Worm (Caenorhabditis elegans) whole organism, L4 larva: Measurements from ENCODE around the gene prx-5.

Experiments
- D1046.2 ChIP-seq: fragments of 200-800 bp; sonication (Bioruptor generic); IDR thresholded peaks from 2 replicates; pipeline ENCODE4 v1.3.6; 2022; ENCODE audit warnings: missing genetic modification characterization, missing compliant biosample characterization
- R02D3.7 ChIP-seq: fragments of 150-350 bp; sonication (generic microtip); optimal IDR thresholded peaks from 3 replicates; lab custom pipeline; 2014; ENCODE audit warnings: missing biosample characterization, missing genetic modification characterization
- T26A8.4 ChIP-seq: fragments of 200-800 bp; sonication (Bioruptor generic); IDR thresholded peaks from 2 replicates; pipeline ENCODE4 v1.3.6; 2022; ENCODE audit warnings: missing genetic modification characterization, missing compliant biosample characterization
- Y105C5A.15 ChIP-seq: fragments of 200-800 bp; sonication (Bioruptor generic); IDR thresholded peaks from 2 replicates; pipeline ENCODE4 v1.3.6; 2022; ENCODE audit warnings: missing genetic modification characterization, missing compliant biosample characterization
- Y48G9A.11 ChIP-seq: fragments of 200-800 bp; sonication (Bioruptor generic); IDR thresholded peaks from 2 replicates; pipeline ENCODE4 v1.3.6; 2022; ENCODE audit warnings: missing genetic modification reagents, missing genetic modification characterization, missing compliant biosample characterization
- aly-2 ChIP-seq: sonication (generic microtip); optimal IDR thresholded peaks from 2 replicates; lab custom pipeline; 2018; ENCODE audit warnings: missing biosample characterization, missing genetic modification characterization
- ama-1 ChIP-seq: fragments of 150-350 bp; optimal IDR thresholded peaks from 2 replicates; lab custom pipeline; 2014; ENCODE audit warnings: inconsistent platforms, mixed read lengths
- ceh-20 ChIP-seq: fragments of 200-800 bp; sonication (Bioruptor generic); IDR thresholded peaks from 2 replicates; pipeline ENCODE4 v1.3.6; 2022; ENCODE audit warnings: missing genetic modification reagents, missing genetic modification characterization, missing compliant biosample characterization
- ceh-28 ChIP-seq: fragments of 150-350 bp; optimal IDR thresholded peaks from 2 replicates; lab custom pipeline; 2014; ENCODE audit warnings: missing biosample characterization, missing genetic modification reagents, missing genetic modification characterization
- ceh-44 ChIP-seq: fragments of 200-800 bp; sonication (Bioruptor generic); IDR thresholded peaks from 2 replicates; pipeline ENCODE4 v1.3.6; 2022; ENCODE audit warnings: missing genetic modification reagents, missing genetic modification characterization, missing compliant biosample characterization
- cey-2 ChIP-seq: sonication (generic microtip); optimal IDR thresholded peaks from 3 replicates; lab custom pipeline; 2017; ENCODE audit warnings: missing genetic modification characterization, mild to moderate bottlenecking, missing compliant biosample characterization, antibody characterized with exemption, borderline replicate concordance; ENCODE audit not compliant: insufficient read depth
- daf-12 ChIP-seq: fragments of 150-350 bp; optimal IDR thresholded peaks from 2 replicates; lab custom pipeline; 2014; ENCODE audit warnings: missing biosample characterization, missing genetic modification reagents, missing genetic modification characterization
- daf-8 ChIP-seq: fragments of 200-800 bp; sonication (Bioruptor generic); IDR thresholded peaks from 2 replicates; pipeline ENCODE4 v1.3.6; 2022; ENCODE audit warnings: missing genetic modification characterization, missing compliant biosample characterization
- dpl-1 ChIP-seq: fragments of 150-350 bp; optimal IDR thresholded peaks from 2 replicates; lab custom pipeline; 2014; ENCODE audit warnings: missing biosample characterization, missing genetic modification reagents, missing genetic modification characterization
- dve-1 ChIP-seq: sonication (generic microtip); optimal IDR thresholded peaks from 2 replicates; lab custom pipeline; 2017; ENCODE audit warnings: antibody characterized with exemption, mild to moderate bottlenecking, missing genetic modification characterization, missing compliant biosample characterization; ENCODE audit not compliant: insufficient read depth
- egl-43 ChIP-seq: fragments of 200-800 bp; sonication (Bioruptor generic); IDR thresholded peaks from 2 replicates; pipeline ENCODE4 v1.3.6; 2022; ENCODE audit warnings: missing genetic modification reagents, missing genetic modification characterization, missing compliant biosample characterization
- gei-8 ChIP-seq: fragments of 200-800 bp; sonication (Bioruptor generic); optimal IDR thresholded peaks from 2 replicates; lab custom pipeline; 2018; ENCODE audit warnings: mild to moderate bottlenecking, missing genetic modification characterization, missing compliant biosample characterization
- hif-1 ChIP-seq, 2 experiments: sonication (generic microtip); optimal IDR thresholded peaks; 2 replicates each; lab custom pipeline; 2016 to 2017; ENCODE audit warnings: missing compliant biosample characterization in 2 of 2, missing genetic modification characterization in 2 of 2, missing genetic modification reagents in 2 of 2, missing genotype in 2 of 2, mild to moderate bottlenecking in 1 of 2
- hlh-11 ChIP-seq: fragments of 200-800 bp; sonication (Bioruptor generic); optimal IDR thresholded peaks from 2 replicates; lab custom pipeline; 2018; ENCODE audit warnings: mild to moderate bottlenecking, missing genetic modification characterization, missing compliant biosample characterization
- hlh-30 ChIP-seq: sonication (generic microtip); optimal IDR thresholded peaks from 2 replicates; lab custom pipeline; 2017; ENCODE audit warnings: antibody characterized with exemption, mild to moderate bottlenecking, missing genetic modification characterization, missing compliant biosample characterization; ENCODE audit not compliant: insufficient read depth
- hmg-1.1 ChIP-seq: fragments of 200-800 bp; sonication (Bioruptor generic); IDR thresholded peaks from 2 replicates; pipeline ENCODE4 v1.3.6; 2022; ENCODE audit warnings: missing genetic modification reagents, missing genetic modification characterization, missing compliant biosample characterization
- lim-7 ChIP-seq: fragments of 200-800 bp; sonication (Bioruptor generic); IDR thresholded peaks from 2 replicates; pipeline ENCODE4 v1.3.6; 2022; ENCODE audit warnings: missing genetic modification characterization, missing compliant biosample characterization
- lin-15B ChIP-seq: fragments of 150-350 bp; sonication (generic microtip); optimal IDR thresholded peaks from 3 replicates; lab custom pipeline; 2014; ENCODE audit warnings: missing biosample characterization, missing genetic modification characterization
- lin-38 ChIP-seq: fragments of 200-800 bp; sonication (Bioruptor generic); IDR thresholded peaks from 2 replicates; pipeline ENCODE4 v1.3.6; 2022; ENCODE audit warnings: missing genetic modification reagents, missing genetic modification characterization, missing compliant biosample characterization
- lsy-2 ChIP-seq, 2 experiments: fragments of 150-350 bp in 1 of 2; sonication (generic microtip) in 1 of 2; optimal IDR thresholded peaks; 2 replicates each; lab custom pipeline; 2014 to 2017; ENCODE audit warnings: missing biosample characterization in 2 of 2, missing genetic modification characterization in 2 of 2
- mdl-1 ChIP-seq, 2 experiments: fragments of 150-350 bp in 1 of 2; sonication (generic microtip) in 1 of 2; optimal IDR thresholded peaks; 2 replicates each; lab custom pipeline; 2014 to 2017; ENCODE audit warnings: missing biosample characterization in 2 of 2, missing genetic modification characterization in 2 of 2
- mep-1 ChIP-seq: fragments of 150-350 bp; sonication (generic microtip); optimal IDR thresholded peaks from 3 replicates; lab custom pipeline; 2014; ENCODE audit warnings: missing biosample characterization, missing genetic modification characterization
- mes-2 ChIP-seq: sonication (generic microtip); optimal IDR thresholded peaks from 2 replicates; lab custom pipeline; 2016; ENCODE audit warnings: missing genotype, mild to moderate bottlenecking, missing genetic modification characterization, missing compliant biosample characterization; ENCODE audit not compliant: poor library complexity, severe bottlenecking
- mxl-2 ChIP-seq: fragments of 200-800 bp; sonication (Bioruptor generic); conservative IDR thresholded peaks from 2 replicates; pipeline ENCODE4 v1.3.6; 2022; ENCODE audit warnings: missing genetic modification reagents, missing genetic modification characterization, missing compliant biosample characterization
- nhr-111 ChIP-seq: fragments of 200-800 bp; sonication (Bioruptor generic); optimal IDR thresholded peaks from 2 replicates; lab custom pipeline; 2018; ENCODE audit warnings: mild to moderate bottlenecking, missing genetic modification characterization, missing compliant biosample characterization
- nhr-28 ChIP-seq: fragments of 150-350 bp; optimal IDR thresholded peaks from 2 replicates; lab custom pipeline; 2014; ENCODE audit warnings: missing biosample characterization, missing genetic modification characterization
- nhr-48 ChIP-seq: sonication (generic microtip); optimal IDR thresholded peaks from 2 replicates; lab custom pipeline; 2016; ENCODE audit warnings: mild to moderate bottlenecking, missing genetic modification characterization, missing compliant biosample characterization
- nhr-76 ChIP-seq: fragments of 150-350 bp; optimal IDR thresholded peaks from 2 replicates; lab custom pipeline; 2014; ENCODE audit warnings: missing biosample characterization, missing genetic modification characterization
- rbr-2 ChIP-seq: sonication (generic microtip); optimal IDR thresholded peaks from 2 replicates; lab custom pipeline; 2016; ENCODE audit warnings: missing genotype, missing genetic modification characterization, missing compliant biosample characterization
- saeg-2 ChIP-seq: fragments of 200-800 bp; sonication (Bioruptor generic); IDR thresholded peaks from 2 replicates; pipeline ENCODE4 v1.3.6; 2022; ENCODE audit warnings: missing genetic modification reagents, missing genetic modification characterization, missing compliant biosample characterization
- sdz-12 ChIP-seq: fragments of 200-800 bp; sonication (Bioruptor generic); optimal IDR thresholded peaks from 2 replicates; lab custom pipeline; 2018; ENCODE audit warnings: mild to moderate bottlenecking, missing genetic modification characterization, missing compliant biosample characterization
- spr-1 ChIP-seq: sonication (generic microtip); optimal IDR thresholded peaks from 2 replicates; lab custom pipeline; 2016; ENCODE audit warnings: mild to moderate bottlenecking, missing genetic modification characterization, missing compliant biosample characterization
- spr-3 ChIP-seq: fragments of 200-800 bp; sonication (Bioruptor generic); optimal IDR thresholded peaks from 2 replicates; lab custom pipeline; 2018; ENCODE audit warnings: mild to moderate bottlenecking, missing genetic modification characterization, missing compliant biosample characterization
- tra-1 ChIP-seq: fragments of 200-800 bp; sonication (Bioruptor generic); IDR thresholded peaks from 2 replicates; pipeline ENCODE4 v1.3.6; 2022; ENCODE audit warnings: missing genetic modification reagents, missing genetic modification characterization, missing compliant biosample characterization
- unc-130 ChIP-seq: sonication (generic microtip); optimal IDR thresholded peaks from 2 replicates; lab custom pipeline; 2016; ENCODE audit warnings: missing genetic modification reagents, missing genetic modification characterization, missing compliant biosample characterization
- unc-62 ChIP-seq, 3 experiments: fragments of 150-350 bp in 1 of 3; sonication (generic microtip); optimal IDR thresholded peaks in 2 of 3; peaks in 1 of 3; 1 replicate in 1 of 3; 2 replicates in 2 of 3; lab custom pipeline; 2014 to 2017; ENCODE audit warnings: missing biosample characterization in 3 of 3, missing genetic modification characterization in 3 of 3, missing genetic modification reagents in 3 of 3, missing genotype in 1 of 3
- zag-1 ChIP-seq: fragments of 150-350 bp; optimal IDR thresholded peaks from 2 replicates; lab custom pipeline; 2014; ENCODE audit warnings: missing biosample characterization, missing genetic modification characterization
- zfp-2 ChIP-seq: sonication (generic microtip); optimal IDR thresholded peaks from 2 replicates; lab custom pipeline; 2016; ENCODE audit warnings: mild to moderate bottlenecking, missing genetic modification characterization, missing compliant biosample characterization
- ztf-11 ChIP-seq: fragments of 150-350 bp; optimal IDR thresholded peaks from 2 replicates; lab custom pipeline; 2014; ENCODE audit warnings: missing biosample characterization, missing genetic modification characterization

prx-5 gene

ce11 chrII:8716231-8716878 lies 11.7 kb downstream of the prx-5 start, which contains the start of the genes cyn-11 and T01B7.5:
Gene cyn-11 (minus strand): TSS chrII:8716281.
Gene T01B7.5 (plus strand): TSS chrII:8716828.
- no peak for TF ChIP-seq rbr-2
- no peak for TF ChIP-seq D1046.2 (GFP tag; lab: Robert Waterston, UW)
- peak in 1 of 2 experiments; percentile 55 for TF ChIP-seq lsy-2 (tag; optimal IDR thresholded peaks at IDR 0.05; lab: Kevin White, UChicago)
- peak; percentile 12 for TF ChIP-seq hlh-11
- TF ChIP-seq aly-2 (tag; lab: Kevin White, UChicago), result no peak
- no peak for TF ChIP-seq dve-1 (tag; lab: Kevin White, UChicago)
- peak; percentile 56 for TF ChIP-seq mes-2 (tag; lab: Kevin White, UChicago)
- peak; percentile 1 for TF ChIP-seq hlh-30 (tag; lab: Kevin White, UChicago)
- TF ChIP-seq nhr-28 (tag; lab: Kevin White, UChicago), result peak; percentile 18
- TF ChIP-seq ceh-28 (tag; lab: Kevin White, UChicago), result no peak
- peak; percentile 32; the same call in 1 of the 2 replicates for TF ChIP-seq lin-38 (GFP tag; lab: Robert Waterston, UW)
- TF ChIP-seq mep-1 (tag; lab: Kevin White, UChicago), result peak; percentile 39
- no peak for TF ChIP-seq ama-1
- TF ChIP-seq cey-2 (tag; lab: Kevin White, UChicago), result no peak
- TF ChIP-seq zfp-2 (tag; lab: Kevin White, UChicago), result no peak
- TF ChIP-seq dpl-1 (GFP tag; lab: Kevin White, UChicago), result peak; percentile 25

- TF ChIP-seq gei-8 (no peak), lim-7 (GFP tag; lab: Robert Waterston, UW) (no peak), hlh-30 (tag; lab: Kevin White, UChicago) (no peak), spr-1 (no peak), spr-3 (GFP tag; lab: Kevin White, UChicago) (no peak), nhr-28 (tag; lab: Kevin White, UChicago) (peak; percentile 38), nhr-111 (no peak), hmg-1.1 (GFP tag; lab: Robert Waterston, UW) (no peak), nhr-76 (no peak), ceh-20 (GFP tag; lab: Robert Waterston, UW) (no peak), nhr-48 (no peak), egl-43 (GFP tag; lab: Robert Waterston, UW) (no peak), mxl-2 (GFP tag; lab: Robert Waterston, UW) (no peak), hif-1 (tag; optimal IDR thresholded peaks at IDR 0.05; lab: Kevin White, UChicago) (no peak), sdz-12 (GFP tag; lab: Kevin White, UChicago) (no peak), lsy-2 (tag; optimal IDR thresholded peaks at IDR 0.05; lab: Kevin White, UChicago) (no peak), ama-1 (peak; percentile 14), daf-8 (GFP tag; lab: Robert Waterston, UW) (no peak), saeg-2 (no peak), R02D3.7 (no peak), aly-2 (tag; lab: Kevin White, UChicago) (no peak), Y105C5A.15 (GFP tag; lab: Robert Waterston, UW) (no peak), ztf-11 (tag; lab: Kevin White, UChicago) (no peak), T26A8.4 (no peak), zag-1 (tag; lab: Kevin White, UChicago) (no peak), hlh-11 (peak; percentile 14), ceh-44 (GFP tag; lab: Robert Waterston, UW) (no peak), daf-12 (no peak), dpl-1 (GFP tag; lab: Kevin White, UChicago) (no peak), mdl-1 (tag; optimal IDR thresholded peaks at IDR 0.05; lab: Kevin White, UChicago) (peak in 1 of 2 experiments; percentile 22), dve-1 (tag; lab: Kevin White, UChicago) (no peak), tra-1 (GFP tag; lab: Robert Waterston, UW) (no peak), lin-15B (tag; lab: Kevin White, UChicago) (no peak), unc-130 (GFP tag; lab: Kevin White, UChicago) (no peak), Y48G9A.11 (GFP tag; lab: Robert Waterston, UW) (no peak), unc-62 (GFP tag; optimal IDR thresholded peaks at IDR 0.05 in 1 of 2; lab: Kevin White, UChicago) (peak in 1 of 2 experiments; percentile 37), unc-62 (tag; optimal IDR thresholded peaks at IDR 0.05; lab: Kevin White, UChicago) (no peak)
These were observed 13.0 kb downstream of the prx-5 start for ce11 chrII:8717579-8717978.
